Fruit fly (Drosophila melanogaster): ENCODE data around the gene DCAF12.

The DCAF12 gene

DNA sequence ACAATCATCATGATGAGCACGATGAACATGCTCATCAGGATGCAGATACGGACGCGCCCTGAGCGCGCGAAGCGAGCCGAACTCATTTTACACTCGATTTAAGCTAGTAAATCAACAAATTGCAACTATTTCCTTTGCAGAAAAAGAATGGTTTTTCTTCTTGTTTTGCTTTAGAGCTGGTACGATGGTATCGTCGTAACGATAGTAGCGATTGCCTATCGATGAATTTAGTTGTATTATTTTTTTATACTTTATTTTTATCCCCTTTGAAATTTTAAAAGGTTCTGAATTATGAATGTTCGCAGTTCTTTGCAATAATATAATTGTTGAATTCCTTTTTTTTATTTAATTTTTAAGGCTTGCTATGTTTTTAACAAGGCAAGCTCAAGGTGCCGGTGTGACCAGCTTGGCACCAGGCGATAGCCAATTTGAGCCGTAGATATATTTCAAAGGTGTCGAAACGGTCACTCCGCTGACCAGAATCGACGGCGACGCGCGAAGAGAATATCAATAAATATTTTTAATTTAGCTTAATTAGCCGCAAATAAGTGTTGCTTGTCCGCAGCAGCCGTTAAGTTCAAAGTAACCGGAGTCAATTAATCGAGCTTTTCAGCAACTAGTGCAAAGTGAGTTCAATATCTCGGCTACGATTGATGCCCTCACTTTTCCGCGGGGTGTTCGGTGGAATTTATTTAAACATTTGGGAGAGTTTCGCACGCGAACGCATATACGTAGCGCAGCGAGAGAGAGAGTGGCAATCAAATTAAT lies 49.4 kb downstream of the DCAF12 start, which contains the start of the genes CG12213 and GC1:
CG12213 (minus strand) TSS at position 430 of the 768 bp plus-strand sequence.
GC1 (plus strand) TSS at position 447 of the 768 bp plus-strand sequence.
- TF ChIP-seq Dif (GFP tag; optimal IDR thresholded peaks at IDR 0.05; ENCODE audit: partially characterized antibody) = no peak
- no peak for TF ChIP-seq Mio (GFP tag; optimal IDR thresholded peaks at IDR 0.05)
- TF ChIP-seq N (GFP tag; optimal IDR thresholded peaks at IDR 0.05) = no peak
- TF ChIP-seq Jra (GFP tag; optimal IDR thresholded peaks at IDR 0.05) = peak; percentile 43
- no peak for TF ChIP-seq usp (GFP tag; optimal IDR thresholded peaks at IDR 0.05)
- peak; percentile 17 for TF ChIP-seq OdsH (GFP tag; optimal IDR thresholded peaks at IDR 0.05)
- TF ChIP-seq tai (GFP tag; optimal IDR thresholded peaks at IDR 0.05) = no peak
- TF ChIP-seq h (GFP tag; optimal IDR thresholded peaks at IDR 0.05) = peak; percentile 57
- TF ChIP-seq dmrt93B (GFP tag; optimal IDR thresholded peaks at IDR 0.05) = no peak
- no peak for TF ChIP-seq sv (GFP tag; optimal IDR thresholded peaks at IDR 0.05)
- peak; percentile 38 for TF ChIP-seq HLH106 (tag; optimal IDR thresholded peaks at IDR 0.05)
- no peak for TF ChIP-seq GATAd (GFP tag; optimal IDR thresholded peaks at IDR 0.05)
- TF ChIP-seq CG32264 (GFP tag; optimal IDR thresholded peaks at IDR 0.05) = peak; percentile 1
- TF ChIP-seq Dfd (GFP tag; optimal IDR thresholded peaks at IDR 0.05) = no peak
- TF ChIP-seq lola (GFP tag; optimal IDR thresholded peaks at IDR 0.05) = no peak
- peak in 1 of 2 experiments; percentile 23 for TF ChIP-seq foxo (GFP tag; optimal IDR thresholded peaks at IDR 0.05)
- TF ChIP-seq CG9705 (GFP tag; optimal IDR thresholded peaks at IDR 0.05) = no peak
- TF ChIP-seq Hr78 (GFP tag; optimal IDR thresholded peaks at IDR 0.05) = no peak
- TF ChIP-seq sage (GFP tag; optimal IDR thresholded peaks at IDR 0.05) = no peak
- peak; percentile 50 for TF ChIP-seq fru (GFP tag; optimal IDR thresholded peaks at IDR 0.05)
- no peak for TF ChIP-seq dl (GFP tag; optimal IDR thresholded peaks at IDR 0.05; ENCODE audit: insufficient read depth in 1 of 2, partially characterized antibody in 2 of 2)
- TF ChIP-seq woc (GFP tag; optimal IDR thresholded peaks at IDR 0.05) = peak; percentile 63
- peak; percentile 97 for TF ChIP-seq Vsx2 (GFP tag; optimal IDR thresholded peaks at IDR 0.05; ENCODE audit: partially characterized antibody)
- peak; percentile 53 for TF ChIP-seq dsf (GFP tag; optimal IDR thresholded peaks at IDR 0.05; ENCODE audit: borderline replicate concordance)
- no peak for TF ChIP-seq CrebA (GFP tag; optimal IDR thresholded peaks at IDR 0.05; ENCODE audit: borderline replicate concordance)
- TF ChIP-seq Hnf4 (GFP tag; optimal IDR thresholded peaks at IDR 0.05) = peak; percentile 44
- TF ChIP-seq pan (optimal IDR thresholded peaks at IDR 0.05) = no peak
- TF ChIP-seq jim (GFP tag; optimal IDR thresholded peaks at IDR 0.05) = peak; percentile 6
- TF ChIP-seq br (GFP tag; optimal IDR thresholded peaks at IDR 0.05) = no peak
- peak; percentile 3 for TF ChIP-seq rgr (GFP tag; optimal IDR thresholded peaks at IDR 0.05)
- no peak for TF ChIP-seq brk (GFP tag; optimal IDR thresholded peaks at IDR 0.05)
- no peak for TF ChIP-seq Abd-B (GFP tag; optimal IDR thresholded peaks at IDR 0.05)
- no peak for TF ChIP-seq Rel (GFP tag; optimal IDR thresholded peaks at IDR 0.05)
- peak; percentile 21 for TF ChIP-seq Rel (tag; optimal IDR thresholded peaks at IDR 0.05)
- peak; percentile 1 for TF ChIP-seq Hr83 (GFP tag; optimal IDR thresholded peaks at IDR 0.05; ENCODE audit: poor library complexity, severe bottlenecking)
- peak; percentile 49 for TF ChIP-seq Sp1 (GFP tag; optimal IDR thresholded peaks at IDR 0.05)
- peak; percentile 21 for TF ChIP-seq psq (GFP tag; optimal IDR thresholded peaks at IDR 0.05)
- TF ChIP-seq ey (GFP tag; optimal IDR thresholded peaks at IDR 0.05) = no peak
- TF ChIP-seq Myc (optimal IDR thresholded peaks at IDR 0.05) = no peak

All from whole organism, wandering third instar larva.